Worm (Caenorhabditis elegans) whole organism, L2 larva: ENCODE measurements around the gene T23G7.3.

Experiments
- Y55F3AM.14 ChIP-seq: fragments of 200-800 bp; sonication (Bioruptor generic); optimal IDR thresholded peaks from 2 replicates; lab custom pipeline; 2018; ENCODE audit warnings: mild to moderate bottlenecking, missing genetic modification characterization, missing compliant biosample characterization
- lin-39 ChIP-seq: fragments of 150-350 bp; optimal IDR thresholded peaks from 2 replicates; lab custom pipeline; 2014; ENCODE audit warnings: missing biosample characterization, missing genetic modification reagents, missing genetic modification characterization
- nhr-25 ChIP-seq: fragments of 150-350 bp; sonication (generic microtip); optimal IDR thresholded peaks from 3 replicates; lab custom pipeline; 2014; ENCODE audit warnings: missing biosample characterization, missing genetic modification characterization
- unc-39 ChIP-seq: fragments of 150-350 bp; optimal IDR thresholded peaks from 2 replicates; lab custom pipeline; 2014; ENCODE audit warnings: missing biosample characterization, missing genetic modification characterization

- TF ChIP-seq lin-39, result no peak
- peak; percentile 88 for TF ChIP-seq nhr-25 (tag; lab: Kevin White, UChicago)
- TF ChIP-seq unc-39 (tag; lab: Kevin White, UChicago), result no peak
- TF ChIP-seq Y55F3AM.14 (GFP tag; lab: Kevin White, UChicago), result no peak
Observed at ce11 chrII:9170048-9170447, 2.4 kb upstream of the T23G7.3 start.
